Fruit fly (Drosophila melanogaster) whole organism, embryonic: Measurements from ENCODE around the gene CG10874.
A peak's percentile ranks its signal among the peaks of the same experiment; 100 is the strongest.

Source experiments
- B-H1 ChIP-seq: fragments of 200-800 bp; sonication (Bioruptor generic); IDR thresholded peaks from 3 replicates; pipeline ENCODE4 v1.3.6; 2022; ENCODE audit warnings: missing biosample characterization, missing genetic modification characterization
- Bteb2 ChIP-seq: fragments of 200-800 bp; sonication (Bioruptor generic); optimal IDR thresholded peaks from 2 replicates; lab custom pipeline; 2016; ENCODE audit warnings: missing biosample characterization, missing genetic modification characterization
- CG10147 ChIP-seq: fragments of 200-800 bp; sonication (Bioruptor generic); optimal IDR thresholded peaks from 2 replicates; lab custom pipeline; 2019; ENCODE audit warnings: missing biosample characterization, mild to moderate bottlenecking, missing genetic modification characterization, moderate library complexity
- CG11085 ChIP-seq: fragments of 200-800 bp; sonication (Bioruptor generic); IDR thresholded peaks from 2 replicates; pipeline ENCODE4 v1.3.6; 2022; ENCODE audit warnings: missing biosample characterization, missing genetic modification characterization
- CG1233 ChIP-seq: fragments of 200-800 bp; sonication (Bioruptor generic); optimal IDR thresholded peaks from 4 replicates; lab custom pipeline; 2018; ENCODE audit warnings: missing biosample characterization, mild to moderate bottlenecking, missing genetic modification characterization
- CG15011 ChIP-seq: fragments of 200-800 bp; sonication (Bioruptor generic); optimal IDR thresholded peaks from 3 replicates; lab custom pipeline; 2018; ENCODE audit warnings: missing biosample characterization, mild to moderate bottlenecking, missing genetic modification characterization
- CG1602 ChIP-seq: fragments of 200-800 bp; sonication (Bioruptor generic); optimal IDR thresholded peaks from 3 replicates; lab custom pipeline; 2016; ENCODE audit warnings: missing biosample characterization, missing genetic modification characterization
- CG17612 ChIP-seq: fragments of 200-800 bp; sonication (Bioruptor generic); IDR thresholded peaks from 2 replicates; pipeline ENCODE4 v1.3.6; 2022; ENCODE audit warnings: missing biosample characterization, missing genetic modification characterization
- CG2116 ChIP-seq: fragments of 200-800 bp; sonication (Bioruptor generic); optimal IDR thresholded peaks from 3 replicates; lab custom pipeline; 2018; ENCODE audit warnings: missing biosample characterization, mild to moderate bottlenecking, missing genetic modification characterization
- CG3847 ChIP-seq: fragments of 200-800 bp; sonication (Bioruptor generic); IDR thresholded peaks from 2 replicates; pipeline ENCODE4 v1.3.6; 2022; ENCODE audit warnings: missing biosample characterization, missing genetic modification characterization
- CG4282 ChIP-seq: fragments of 200-800 bp; sonication (Bioruptor generic); optimal IDR thresholded peaks from 2 replicates; lab custom pipeline; 2016; ENCODE audit warnings: missing biosample characterization, missing genetic modification characterization
- CG43689 ChIP-seq: fragments of 200-800 bp; sonication (Bioruptor generic); IDR thresholded peaks from 2 replicates; pipeline ENCODE4 v1.3.6; 2022; ENCODE audit warnings: missing biosample characterization, missing genetic modification characterization
- CG4730 ChIP-seq: fragments of 200-800 bp; sonication (Bioruptor generic); IDR thresholded peaks from 2 replicates; pipeline ENCODE4 v1.3.6; 2022; ENCODE audit warnings: missing biosample characterization, missing genetic modification characterization
- CG5953 ChIP-seq: fragments of 200-800 bp; sonication (Bioruptor generic); IDR thresholded peaks from 2 replicates; pipeline ENCODE4 v1.3.6; 2022; ENCODE audit warnings: missing biosample characterization, missing genetic modification characterization
- CG7963 ChIP-seq: fragments of 200-800 bp; sonication (Bioruptor generic); IDR thresholded peaks from 3 replicates; pipeline ENCODE4 v1.3.6; 2022; ENCODE audit warnings: missing biosample characterization, missing genetic modification characterization; ENCODE audit not compliant: partially characterized antibody
- CG8388 ChIP-seq: fragments of 200-800 bp; sonication (Bioruptor generic); optimal IDR thresholded peaks from 2 replicates; lab custom pipeline; 2019; ENCODE audit warnings: missing biosample characterization, mild to moderate bottlenecking, missing genetic modification characterization, moderate library complexity
- CG9437 ChIP-seq: fragments of 200-800 bp; sonication (Bioruptor generic); optimal IDR thresholded peaks from 2 replicates; lab custom pipeline; 2018; ENCODE audit warnings: missing biosample characterization, mild to moderate bottlenecking, missing genetic modification characterization
- CG9727 ChIP-seq: fragments of 200-800 bp; sonication (Bioruptor generic); optimal IDR thresholded peaks from 3 replicates; lab custom pipeline; 2017; ENCODE audit warnings: missing biosample characterization, mild to moderate bottlenecking, missing genetic modification characterization
- Hr51 ChIP-seq, 2 experiments: fragments of 200-800 bp; sonication (Bioruptor generic); optimal IDR thresholded peaks; 2 replicates in 1 of 2; 3 replicates in 1 of 2; lab custom pipeline; 2016 to 2018; ENCODE audit warnings: missing biosample characterization in 2 of 2, missing genetic modification characterization in 2 of 2, mild to moderate bottlenecking in 1 of 2, moderate library complexity in 1 of 2
- Lhr ChIP-seq: fragments of 200-800 bp; sonication (Bioruptor generic); optimal IDR thresholded peaks from 3 replicates; lab custom pipeline; 2017; ENCODE audit warnings: mild to moderate bottlenecking, missing biosample characterization, missing genetic modification reagents, missing genetic modification characterization
- NFAT ChIP-seq: fragments of 200-800 bp; sonication (Bioruptor generic); IDR thresholded peaks from 2 replicates; pipeline ENCODE4 v1.3.6; 2022; ENCODE audit warnings: missing biosample characterization, missing genetic modification characterization
- Neu2 ChIP-seq: fragments of 200-800 bp; sonication (Bioruptor generic); optimal IDR thresholded peaks from 3 replicates; lab custom pipeline; 2016; ENCODE audit warnings: missing biosample characterization, missing genetic modification characterization, borderline replicate concordance
- PHDP ChIP-seq: fragments of 200-800 bp; sonication (Bioruptor generic); optimal IDR thresholded peaks from 3 replicates; lab custom pipeline; 2018; ENCODE audit warnings: missing biosample characterization, mild to moderate bottlenecking, missing genetic modification characterization, moderate library complexity
- Six4 ChIP-seq: fragments of 200-800 bp; sonication (Bioruptor generic); optimal IDR thresholded peaks from 2 replicates; lab custom pipeline; 2016; ENCODE audit warnings: missing biosample characterization, missing genetic modification characterization
- Taf1 ChIP-seq: fragments of 200-800 bp; sonication (Bioruptor generic); IDR thresholded peaks from 2 replicates; pipeline ENCODE4 v1.3.6; 2022; ENCODE audit warnings: missing biosample characterization, missing genetic modification characterization
- Xbp1 ChIP-seq: fragments of 200-800 bp; sonication (Bioruptor generic); optimal IDR thresholded peaks from 3 replicates; lab custom pipeline; 2016; ENCODE audit warnings: missing biosample characterization, mild to moderate bottlenecking, missing genetic modification characterization
- ab ChIP-seq: fragments of 200-800 bp; sonication (Bioruptor generic); optimal IDR thresholded peaks from 2 replicates; lab custom pipeline; 2016; ENCODE audit warnings: missing biosample characterization, missing genetic modification characterization
- al ChIP-seq: fragments of 200-800 bp; sonication (Bioruptor generic); IDR thresholded peaks from 2 replicates; pipeline ENCODE4 v1.3.6; 2022; ENCODE audit warnings: missing biosample characterization, missing genetic modification characterization
- chinmo ChIP-seq: fragments of 200-800 bp; sonication (Bioruptor generic); IDR thresholded peaks from 4 replicates; pipeline ENCODE4 v1.3.6; 2022; ENCODE audit warnings: missing biosample characterization, missing genetic modification characterization; ENCODE audit not compliant: partially characterized antibody
- crol ChIP-seq: fragments of 200-800 bp; sonication (Bioruptor generic); IDR thresholded peaks from 2 replicates; pipeline ENCODE4 v1.3.6; 2022; ENCODE audit warnings: missing biosample characterization, missing genetic modification characterization
- da ChIP-seq: fragments of 200-800 bp; sonication (Bioruptor generic); optimal IDR thresholded peaks from 2 replicates; lab custom pipeline; 2016; ENCODE audit warnings: missing biosample characterization, missing genetic modification characterization
- disco-r ChIP-seq: fragments of 200-800 bp; sonication (Bioruptor generic); optimal IDR thresholded peaks from 2 replicates; lab custom pipeline; 2016; ENCODE audit warnings: missing biosample characterization, missing genetic modification characterization
- dmrt11E ChIP-seq: fragments of 200-800 bp; sonication (Bioruptor generic); optimal IDR thresholded peaks from 3 replicates; lab custom pipeline; 2018; ENCODE audit warnings: missing biosample characterization, mild to moderate bottlenecking, missing genetic modification characterization, moderate library complexity
- emc ChIP-seq: fragments of 200-800 bp; sonication (Bioruptor generic); optimal IDR thresholded peaks from 2 replicates; lab custom pipeline; 2016; ENCODE audit warnings: missing biosample characterization, missing genetic modification characterization
- gcm2 ChIP-seq: fragments of 200-800 bp; sonication (Bioruptor generic); optimal IDR thresholded peaks from 2 replicates; lab custom pipeline; 2016; ENCODE audit warnings: missing biosample characterization, missing genetic modification characterization
- grn ChIP-seq: fragments of 200-800 bp; sonication (Bioruptor generic); optimal IDR thresholded peaks from 3 replicates; lab custom pipeline; 2017; ENCODE audit warnings: missing biosample characterization, missing genetic modification characterization
- gsb-n ChIP-seq: fragments of 200-800 bp; sonication (Bioruptor generic); optimal IDR thresholded peaks from 3 replicates; lab custom pipeline; 2018; ENCODE audit warnings: missing biosample characterization, mild to moderate bottlenecking, missing genetic modification characterization
- h ChIP-seq: fragments of >200 bp; optimal IDR thresholded peaks from 2 replicates; lab custom pipeline; 2017
- kni ChIP-seq: fragments of 200-800 bp; sonication (Bioruptor generic); optimal IDR thresholded peaks from 3 replicates; lab custom pipeline; 2017; ENCODE audit warnings: mild to moderate bottlenecking, missing biosample characterization, missing genetic modification reagents, missing genetic modification characterization
- mirr ChIP-seq: fragments of 200-800 bp; sonication (Bioruptor generic); optimal IDR thresholded peaks from 3 replicates; lab custom pipeline; 2018; ENCODE audit warnings: missing biosample characterization, mild to moderate bottlenecking, missing genetic modification characterization
- nerfin-1 ChIP-seq: fragments of 200-800 bp; sonication (Bioruptor generic); optimal IDR thresholded peaks from 3 replicates; lab custom pipeline; 2019; ENCODE audit warnings: missing biosample characterization, mild to moderate bottlenecking, missing genetic modification characterization, moderate library complexity
- otp ChIP-seq: fragments of 200-800 bp; sonication (Bioruptor generic); IDR thresholded peaks from 3 replicates; pipeline ENCODE4, ENCODE4 v1.3.6; 2022; ENCODE audit warnings: missing biosample characterization, missing genetic modification characterization
- peb ChIP-seq: fragments of 200-800 bp; sonication (Bioruptor generic); IDR thresholded peaks from 2 replicates; pipeline ENCODE4 v1.3.6; 2022; ENCODE audit warnings: missing biosample characterization, missing genetic modification characterization
- pzg ChIP-seq: fragments of 200-800 bp; sonication (Bioruptor generic); optimal IDR thresholded peaks from 3 replicates; lab custom pipeline; 2018; ENCODE audit warnings: missing biosample characterization, mild to moderate bottlenecking, missing genetic modification characterization, moderate library complexity
- sc ChIP-seq, 3 experiments: fragments of >200 bp in 2 of 3; fragments of 200-800 bp in 1 of 3; sonication (Bioruptor generic) in 1 of 3; optimal IDR thresholded peaks; 2 replicates in 2 of 3; 3 replicates in 1 of 3; lab custom pipeline; 2017; ENCODE audit warnings: mild to moderate bottlenecking in 1 of 3, missing biosample characterization in 1 of 3, missing genetic modification characterization in 1 of 3, missing genetic modification reagents in 1 of 3
- sim ChIP-seq: fragments of 200-800 bp; sonication (Bioruptor generic); IDR thresholded peaks from 2 replicates; pipeline ENCODE4 v1.3.6; 2022; ENCODE audit warnings: missing biosample characterization, missing genetic modification characterization
- sima ChIP-seq: fragments of 200-800 bp; sonication (Bioruptor generic); optimal IDR thresholded peaks from 2 replicates; lab custom pipeline; 2016; ENCODE audit warnings: missing biosample characterization, missing genetic modification characterization
- sr ChIP-seq: fragments of 200-800 bp; sonication (Bioruptor generic); IDR thresholded peaks from 3 replicates; pipeline ENCODE4 v1.3.6; 2022; ENCODE audit warnings: missing biosample characterization, missing genetic modification characterization
- zen ChIP-seq: fragments of 200-800 bp; sonication (Bioruptor generic); optimal IDR thresholded peaks from 3 replicates; lab custom pipeline; 2018; ENCODE audit warnings: missing biosample characterization, mild to moderate bottlenecking, missing genetic modification characterization, moderate library complexity
- zen2 ChIP-seq: fragments of 200-800 bp; sonication (Bioruptor generic); IDR thresholded peaks from 3 replicates; pipeline ENCODE4 v1.3.6; 2022; ENCODE audit warnings: missing biosample characterization, missing genetic modification characterization; ENCODE audit not compliant: partially characterized antibody

The CG10874 gene

DNA sequence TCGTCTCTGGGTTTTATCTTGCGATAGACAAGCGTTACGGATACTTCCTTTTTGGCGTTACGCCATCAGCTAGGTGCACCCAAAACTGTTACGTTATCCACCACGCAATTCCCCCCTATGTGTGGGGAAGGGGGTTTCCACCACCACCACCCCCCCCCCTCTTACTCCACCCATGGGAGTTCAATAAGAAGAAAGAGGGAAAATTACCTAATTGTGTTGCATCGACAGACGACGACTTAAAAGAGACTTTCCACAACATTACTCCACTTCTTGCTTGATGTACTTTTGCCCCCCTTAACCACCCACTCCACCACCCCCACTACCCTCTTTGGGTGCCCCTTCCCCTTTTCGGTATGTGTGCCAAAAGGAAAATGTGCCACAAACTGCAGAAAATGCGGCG lies 19.0 kb downstream of the CG10874 start:
- no peak for TF ChIP-seq Taf1
- no peak for TF ChIP-seq CG5953 (GFP tag; lab: Robert Waterston, UW)
- no peak for TF ChIP-seq gsb-n (tag; lab: Kevin White, UChicago)
- no peak for TF ChIP-seq kni (GFP tag; lab: Kevin White, UChicago)
- TF ChIP-seq disco-r (GFP tag; lab: Kevin White, UChicago): no peak
- TF ChIP-seq crol (GFP tag; lab: Robert Waterston, UW): peak; percentile 78
- TF ChIP-seq CG10147: no peak
- TF ChIP-seq al (GFP tag; lab: Robert Waterston, UW): no peak
- no peak for TF ChIP-seq CG4282
- TF ChIP-seq sima (GFP tag; lab: Kevin White, UChicago): no peak
- no peak for TF ChIP-seq mirr
- no peak for TF ChIP-seq sc (optimal IDR thresholded peaks at IDR 0.05; lab: Kevin White, UChicago)
- TF ChIP-seq sc (GFP tag; optimal IDR thresholded peaks at IDR 0.05; lab: Kevin White, UChicago): no peak
- TF ChIP-seq CG8388 (GFP tag; lab: Kevin White, UChicago): no peak
- TF ChIP-seq chinmo (GFP tag; lab: Robert Waterston, UW): 0 out of 4 replicates have a peak, but pooled peaks have one; percentile 54
- TF ChIP-seq CG9437 (GFP tag; lab: Kevin White, UChicago): peak; percentile 56
- TF ChIP-seq emc (GFP tag; lab: Kevin White, UChicago): no peak
- TF ChIP-seq sim (GFP tag; lab: Robert Waterston, UW): no peak
- TF ChIP-seq sr (GFP tag; lab: Robert Waterston, UW): no peak
- TF ChIP-seq CG3847 (GFP tag; lab: Robert Waterston, UW): no peak
- no peak for TF ChIP-seq dmrt11E (tag; lab: Kevin White, UChicago)

dm6 chr2L:2172460-2173121 lies 19.6 kb downstream of the CG10874 start:
- TF ChIP-seq Neu2 (GFP tag; lab: Kevin White, UChicago) (no peak), Bteb2 (GFP tag; lab: Kevin White, UChicago) (no peak), ab (GFP tag; lab: Kevin White, UChicago) (no peak), CG17612 (GFP tag; lab: Robert Waterston, UW) (no peak), NFAT (GFP tag; lab: Robert Waterston, UW) (no peak), da (no peak), CG15011 (no peak), zen (peak; percentile 54), B-H1 (GFP tag; lab: Robert Waterston, UW) (no peak), CG1602 (GFP tag; lab: Kevin White, UChicago) (no peak), CG9727 (GFP tag; lab: Kevin White, UChicago) (peak; percentile 15), grn (GFP tag; lab: Kevin White, UChicago) (peak; percentile 4), Six4 (GFP tag; lab: Kevin White, UChicago) (no peak), h (lab: Kevin White, UChicago) (no peak), Hr51 (GFP tag; optimal IDR thresholded peaks at IDR 0.05; lab: Kevin White, UChicago) (peak in 1 of 2 experiments; percentile 13), gcm2 (GFP tag; lab: Kevin White, UChicago) (no peak), zen2 (GFP tag; lab: Robert Waterston, UW) (no peak), CG7963 (no peak), CG2116 (no peak), CG4730 (GFP tag; lab: Robert Waterston, UW) (no peak), otp (GFP tag; lab: Robert Waterston, UW) (no peak), CG11085 (GFP tag; lab: Robert Waterston, UW) (no peak), Lhr (GFP tag; lab: Kevin White, UChicago) (no peak), CG1233 (GFP tag; lab: Kevin White, UChicago) (no peak), pzg (GFP tag; lab: Kevin White, UChicago) (no peak), Xbp1 (GFP tag; lab: Kevin White, UChicago) (no peak), peb (no peak), PHDP (tag; lab: Kevin White, UChicago) (no peak), nerfin-1 (tag; lab: Kevin White, UChicago) (no peak), CG43689 (no peak)
